Fruit fly (Drosophila melanogaster): ENCODE measurements around the gene Clic.

The Clic gene

dm6 chrX:13843487-13843886 lies 21.4 kb upstream of the Clic start:
- TF ChIP-seq CG32264 (GFP tag; optimal IDR thresholded peaks at IDR 0.05), result no peak
- no peak for TF ChIP-seq N (GFP tag; optimal IDR thresholded peaks at IDR 0.05)

DNA sequence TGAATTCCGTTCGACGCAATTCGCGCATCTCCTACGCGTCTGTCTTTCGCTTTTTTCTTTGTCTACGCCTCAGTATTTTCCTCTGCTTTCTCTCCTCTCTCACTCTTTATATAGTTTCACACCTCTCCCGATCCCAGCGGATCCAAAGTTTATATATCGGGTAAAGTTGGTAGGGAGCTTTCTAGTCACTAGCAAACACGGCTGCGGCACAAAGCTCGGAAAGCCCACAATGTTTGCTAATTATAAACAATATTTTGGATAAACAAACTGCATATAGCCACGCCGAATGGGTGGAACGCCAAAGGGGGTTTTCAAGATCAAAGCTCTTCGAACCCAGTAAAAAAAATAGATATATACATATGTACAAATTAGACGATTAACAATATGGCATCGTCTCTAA lies 18.0 kb upstream of the Clic start:
- TF ChIP-seq fru (GFP tag; optimal IDR thresholded peaks at IDR 0.05) (no peak), tai (GFP tag; optimal IDR thresholded peaks at IDR 0.05) (no peak), brk (GFP tag; optimal IDR thresholded peaks at IDR 0.05) (no peak), Rel (GFP tag; optimal IDR thresholded peaks at IDR 0.05) (no peak), Rel (tag; optimal IDR thresholded peaks at IDR 0.05) (peak; percentile 15), rgr (GFP tag; optimal IDR thresholded peaks at IDR 0.05) (peak; percentile 81), dmrt93B (GFP tag; optimal IDR thresholded peaks at IDR 0.05) (no peak), HLH106 (tag; optimal IDR thresholded peaks at IDR 0.05) (no peak)

- TF ChIP-seq foxo (GFP tag; optimal IDR thresholded peaks at IDR 0.05), result peak; percentile 70 to 91
- TF ChIP-seq Hr78 (GFP tag; optimal IDR thresholded peaks at IDR 0.05), result no peak
- peak in 1 of 2 experiments; percentile 14 for TF ChIP-seq dl (GFP tag; optimal IDR thresholded peaks at IDR 0.05; ENCODE audit: insufficient read depth in 1 of 2, partially characterized antibody in 2 of 2)
- peak; percentile 59 for TF ChIP-seq CG9705 (GFP tag; optimal IDR thresholded peaks at IDR 0.05)
- peak; percentile 86 for TF ChIP-seq OdsH (GFP tag; optimal IDR thresholded peaks at IDR 0.05)
- no peak for TF ChIP-seq Abd-B (GFP tag; optimal IDR thresholded peaks at IDR 0.05)
- TF ChIP-seq GATAd (GFP tag; optimal IDR thresholded peaks at IDR 0.05), result peak; percentile 22
- peak; percentile 76 for TF ChIP-seq tai (GFP tag; optimal IDR thresholded peaks at IDR 0.05)
- TF ChIP-seq br (GFP tag; optimal IDR thresholded peaks at IDR 0.05), result peak; percentile 92
- TF ChIP-seq ey (GFP tag; optimal IDR thresholded peaks at IDR 0.05), result peak; percentile 94
- no peak for TF ChIP-seq Hr83 (GFP tag; optimal IDR thresholded peaks at IDR 0.05; ENCODE audit: poor library complexity, severe bottlenecking)
- no peak for TF ChIP-seq Dfd (GFP tag; optimal IDR thresholded peaks at IDR 0.05)
- TF ChIP-seq Jra (GFP tag; optimal IDR thresholded peaks at IDR 0.05), result peak; percentile 70
- peak; percentile 89 for TF ChIP-seq Hnf4 (GFP tag; optimal IDR thresholded peaks at IDR 0.05)
- peak; percentile 81 for TF ChIP-seq psq (GFP tag; optimal IDR thresholded peaks at IDR 0.05)
- TF ChIP-seq lola (GFP tag; optimal IDR thresholded peaks at IDR 0.05), result no peak
- peak; percentile 78 for TF ChIP-seq brk (GFP tag; optimal IDR thresholded peaks at IDR 0.05)
- no peak for TF ChIP-seq Myc (optimal IDR thresholded peaks at IDR 0.05)
- TF ChIP-seq usp (GFP tag; optimal IDR thresholded peaks at IDR 0.05), result no peak
- TF ChIP-seq sage (GFP tag; optimal IDR thresholded peaks at IDR 0.05), result peak; percentile 66
- TF ChIP-seq Rel (GFP tag; optimal IDR thresholded peaks at IDR 0.05), result peak; percentile 66
- peak; percentile 37 for TF ChIP-seq Rel (tag; optimal IDR thresholded peaks at IDR 0.05)
- no peak for TF ChIP-seq Vsx2 (GFP tag; optimal IDR thresholded peaks at IDR 0.05; ENCODE audit: partially characterized antibody)
- no peak for TF ChIP-seq pan (optimal IDR thresholded peaks at IDR 0.05)
- TF ChIP-seq rgr (GFP tag; optimal IDR thresholded peaks at IDR 0.05), result peak; percentile 93
- peak; percentile 77 for TF ChIP-seq sv (GFP tag; optimal IDR thresholded peaks at IDR 0.05)
- TF ChIP-seq dsf (GFP tag; optimal IDR thresholded peaks at IDR 0.05; ENCODE audit: borderline replicate concordance), result no peak
- peak; percentile 88 for TF ChIP-seq CG32264 (GFP tag; optimal IDR thresholded peaks at IDR 0.05)
- no peak for TF ChIP-seq jim (GFP tag; optimal IDR thresholded peaks at IDR 0.05)
- no peak for TF ChIP-seq N (GFP tag; optimal IDR thresholded peaks at IDR 0.05)
- TF ChIP-seq HLH106 (tag; optimal IDR thresholded peaks at IDR 0.05), result peak; percentile 75
- peak; percentile 81 for TF ChIP-seq Sp1 (GFP tag; optimal IDR thresholded peaks at IDR 0.05)
- peak; percentile 93 for TF ChIP-seq h (GFP tag; optimal IDR thresholded peaks at IDR 0.05)
- TF ChIP-seq Dif (GFP tag; optimal IDR thresholded peaks at IDR 0.05; ENCODE audit: partially characterized antibody), result no peak
- TF ChIP-seq dmrt93B (GFP tag; optimal IDR thresholded peaks at IDR 0.05), result peak; percentile 73
- TF ChIP-seq woc (GFP tag; optimal IDR thresholded peaks at IDR 0.05), result peak; percentile 71
- peak; percentile 57 for TF ChIP-seq Mio (GFP tag; optimal IDR thresholded peaks at IDR 0.05)
- peak; percentile 91 for TF ChIP-seq fru (GFP tag; optimal IDR thresholded peaks at IDR 0.05)
- TF ChIP-seq CrebA (GFP tag; optimal IDR thresholded peaks at IDR 0.05; ENCODE audit: borderline replicate concordance), result no peak
Observed at dm6 chrX:13838892-13839291, 16.8 kb upstream of the Clic start.

Measured in whole organism, wandering third instar larva.